Fruit fly (Drosophila melanogaster) whole organism, prepupa: ENCODE data around the gene Targ3.

Experiments
- CG11902 ChIP-seq: fragments of 200-800 bp; sonication (Bioruptor generic); optimal IDR thresholded peaks from 3 replicates; lab custom pipeline; 2016; ENCODE audit warnings: missing biosample characterization, missing genetic modification characterization
- CG1621 ChIP-seq: fragments of 200-800 bp; sonication (Bioruptor generic); optimal IDR thresholded peaks from 3 replicates; lab custom pipeline; 2018; ENCODE audit warnings: missing biosample characterization, mild to moderate bottlenecking, missing genetic modification characterization
- CG6808 ChIP-seq: fragments of 200-800 bp; sonication (Bioruptor generic); optimal IDR thresholded peaks from 3 replicates; lab custom pipeline; 2017; ENCODE audit warnings: missing biosample characterization, missing genetic modification characterization, mild to moderate bottlenecking, moderate library complexity, missing genetic modification reagents
- CG8319 ChIP-seq: fragments of 200-800 bp; sonication (Bioruptor generic); optimal IDR thresholded peaks from 3 replicates; lab custom pipeline; 2016; ENCODE audit warnings: missing biosample characterization, missing genetic modification characterization
- Lpt ChIP-seq: fragments of 200-800 bp; sonication (Bioruptor generic); optimal IDR thresholded peaks from 3 replicates; lab custom pipeline; 2016; ENCODE audit warnings: missing biosample characterization, missing genetic modification characterization
- eg ChIP-seq: fragments of 200-800 bp; sonication (Bioruptor generic); IDR thresholded peaks from 3 replicates; pipeline ENCODE4 v1.3.6; 2022; ENCODE audit warnings: missing biosample characterization, missing genetic modification characterization
- fd59A ChIP-seq: fragments of 200-800 bp; sonication (Bioruptor generic); optimal IDR thresholded peaks from 2 replicates; lab custom pipeline; 2017; ENCODE audit warnings: missing biosample characterization, mild to moderate bottlenecking, missing genetic modification characterization, missing genetic modification reagents
- net ChIP-seq: fragments of 200-800 bp; sonication (Bioruptor generic); optimal IDR thresholded peaks from 3 replicates; lab custom pipeline; 2016; ENCODE audit warnings: missing biosample characterization, missing genetic modification characterization
- svp ChIP-seq: fragments of 200-800 bp; sonication (Bioruptor generic); peaks from one replicate; lab custom pipeline; 2016; ENCODE audit warnings: missing biosample characterization, missing genetic modification characterization

DNA sequence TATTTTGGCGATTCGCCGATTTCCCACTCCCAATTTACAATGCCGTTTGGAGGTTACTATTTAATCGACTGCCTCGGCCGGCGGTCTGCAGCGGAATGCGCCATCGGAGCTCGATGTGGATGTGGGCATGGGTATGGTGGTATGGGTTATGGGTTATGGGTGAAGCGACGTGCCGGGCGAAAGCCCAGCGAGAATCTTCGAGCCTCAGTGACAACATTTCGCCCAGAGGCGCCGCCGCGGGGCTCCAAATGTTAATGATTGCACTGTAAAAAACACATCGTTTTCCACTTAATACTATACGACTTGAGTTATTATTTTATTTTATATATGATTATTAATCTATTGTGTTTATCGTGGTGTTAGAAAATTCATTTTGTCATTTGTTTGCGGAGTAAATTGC lies 4.0 kb downstream of the Targ3 start:
- TF ChIP-seq CG1621 (tag; lab: Kevin White, UChicago): no peak
- peak; percentile 26; the same call in 1 of the 3 replicates for TF ChIP-seq eg (GFP tag; lab: Robert Waterston, UW)
- TF ChIP-seq CG8319 (GFP tag; lab: Kevin White, UChicago): no peak
- no peak for TF ChIP-seq net (GFP tag; lab: Kevin White, UChicago)
- TF ChIP-seq Lpt: no peak
- no peak for TF ChIP-seq fd59A (GFP tag; lab: Kevin White, UChicago)
- TF ChIP-seq CG6808 (GFP tag; lab: Kevin White, UChicago): peak; percentile 4
- no peak for TF ChIP-seq CG11902
- peak; percentile 96 for TF ChIP-seq svp (GFP tag; lab: Kevin White, UChicago)
